Fruit fly (Drosophila melanogaster) whole organism, prepupa: ENCODE data around the gene Rh4.

ENCODE experiments used
- CG6276 ChIP-seq: fragments of 200-800 bp; sonication (Bioruptor generic); optimal IDR thresholded peaks from 2 replicates; lab custom pipeline; 2017; ENCODE audit warnings: missing biosample characterization, mild to moderate bottlenecking, missing genetic modification characterization
- Hr39 ChIP-seq: fragments of 200-800 bp; sonication (Bioruptor generic); optimal IDR thresholded peaks from 2 replicates; lab custom pipeline; 2016; ENCODE audit warnings: missing biosample characterization, missing genetic modification characterization

- no peak for TF ChIP-seq Hr39 (GFP tag; lab: Kevin White, UChicago)
- no peak for TF ChIP-seq CG6276 (GFP tag; lab: Kevin White, UChicago)
Observed at dm6 chr3L:16860879-16861278, 1.4 kb downstream of the Rh4 start.
